Fruit fly (Drosophila melanogaster) whole organism, embryonic: Measurements from ENCODE around the gene Lgr1.
A peak's percentile ranks its signal among the peaks of the same experiment; 100 is the strongest.

Source experiments
- Adf1 ChIP-seq: fragments of 200-800 bp; sonication (Bioruptor generic); IDR thresholded peaks from 2 replicates; pipeline ENCODE4 v1.3.6; 2022; ENCODE audit warnings: missing biosample characterization, missing genetic modification characterization
- CG10431 ChIP-seq: fragments of 200-800 bp; sonication (Bioruptor generic); optimal IDR thresholded peaks from 3 replicates; lab custom pipeline; 2018; ENCODE audit warnings: missing biosample characterization, mild to moderate bottlenecking, missing genetic modification characterization
- CG10543 ChIP-seq: fragments of 200-800 bp; sonication (Bioruptor generic); optimal IDR thresholded peaks from 3 replicates; lab custom pipeline; 2017; ENCODE audit warnings: missing biosample characterization, mild to moderate bottlenecking, missing genetic modification characterization, moderate library complexity
- CG12769 ChIP-seq: fragments of 200-800 bp; sonication (Bioruptor generic); optimal IDR thresholded peaks from 2 replicates; lab custom pipeline; 2019; ENCODE audit warnings: missing biosample characterization, mild to moderate bottlenecking, missing genetic modification characterization, moderate library complexity
- CG13287 ChIP-seq: fragments of 200-800 bp; sonication (Bioruptor generic); IDR thresholded peaks from 2 replicates; pipeline ENCODE4 v1.3.6; 2022; ENCODE audit warnings: missing biosample characterization, missing genetic modification characterization; ENCODE audit not compliant: partially characterized antibody
- CG15479 ChIP-seq: fragments of 200-800 bp; sonication (Bioruptor generic); optimal IDR thresholded peaks from 3 replicates; lab custom pipeline; 2019; ENCODE audit warnings: missing biosample characterization, mild to moderate bottlenecking, missing genetic modification characterization, moderate library complexity
- CG17385 ChIP-seq: fragments of 200-800 bp; sonication (Bioruptor generic); optimal IDR thresholded peaks from 3 replicates; lab custom pipeline; 2018; ENCODE audit warnings: missing biosample characterization, mild to moderate bottlenecking, missing genetic modification characterization
- CG18599 ChIP-seq: fragments of 200-800 bp; sonication (Bioruptor generic); optimal IDR thresholded peaks from 3 replicates; lab custom pipeline; 2017; ENCODE audit warnings: missing biosample characterization, missing genetic modification characterization, mild to moderate bottlenecking, moderate library complexity, missing genetic modification reagents
- CG2116 ChIP-seq: fragments of 200-800 bp; sonication (Bioruptor generic); optimal IDR thresholded peaks from 3 replicates; lab custom pipeline; 2018; ENCODE audit warnings: missing biosample characterization, mild to moderate bottlenecking, missing genetic modification characterization
- CG2199 ChIP-seq: fragments of 200-800 bp; sonication (Bioruptor generic); IDR thresholded peaks from 3 replicates; pipeline ENCODE4 v1.3.6; 2022; ENCODE audit warnings: missing biosample characterization, missing genetic modification characterization
- CG32532 ChIP-seq: fragments of 200-800 bp; sonication (Bioruptor generic); IDR thresholded peaks from 2 replicates; pipeline ENCODE4 v1.3.6; 2022; ENCODE audit warnings: missing biosample characterization, missing genetic modification characterization
- CG3847 ChIP-seq: fragments of 200-800 bp; sonication (Bioruptor generic); IDR thresholded peaks from 2 replicates; pipeline ENCODE4 v1.3.6; 2022; ENCODE audit warnings: missing biosample characterization, missing genetic modification characterization
- CG5180 ChIP-seq: fragments of 200-800 bp; sonication (Bioruptor generic); optimal IDR thresholded peaks from 3 replicates; lab custom pipeline; 2017; ENCODE audit warnings: missing biosample characterization, missing genetic modification characterization, mild to moderate bottlenecking, moderate library complexity, missing genetic modification reagents
- CG6765 ChIP-seq: fragments of 200-800 bp; sonication (Bioruptor generic); optimal IDR thresholded peaks from 3 replicates; lab custom pipeline; 2017; ENCODE audit warnings: missing biosample characterization, mild to moderate bottlenecking, missing genetic modification characterization
- CG7271 ChIP-seq: fragments of 200-800 bp; sonication (Bioruptor generic); optimal IDR thresholded peaks from 2 replicates; lab custom pipeline; 2018; ENCODE audit warnings: missing biosample characterization, mild to moderate bottlenecking, missing genetic modification characterization, moderate library complexity
- CG7786 ChIP-seq: fragments of 200-800 bp; sonication (Bioruptor generic); optimal IDR thresholded peaks from 2 replicates; lab custom pipeline; 2016; ENCODE audit warnings: missing biosample characterization, missing genetic modification characterization
- CG8281 ChIP-seq: fragments of 200-800 bp; sonication (Bioruptor generic); optimal IDR thresholded peaks from 2 replicates; lab custom pipeline; 2018; ENCODE audit warnings: missing biosample characterization, mild to moderate bottlenecking, missing genetic modification characterization, moderate library complexity
- Deaf1 ChIP-seq: fragments of 200-800 bp; optimal IDR thresholded peaks from 3 replicates; lab custom pipeline; 2019; ENCODE audit warnings: missing biosample characterization, mild to moderate bottlenecking, missing genetic modification characterization, moderate library complexity
- Doc3 ChIP-seq: fragments of 200-800 bp; sonication (Bioruptor generic); IDR thresholded peaks from 3 replicates; pipeline ENCODE4 v1.3.6; 2022; ENCODE audit warnings: missing biosample characterization, missing genetic modification characterization; ENCODE audit not compliant: partially characterized antibody
- ERR ChIP-seq: fragments of 200-800 bp; sonication (Bioruptor generic); optimal IDR thresholded peaks from 2 replicates; lab custom pipeline; 2016; ENCODE audit warnings: missing biosample characterization, missing genetic modification characterization
- HmgD ChIP-seq: fragments of 200-800 bp; sonication (Bioruptor generic); optimal IDR thresholded peaks from 3 replicates; lab custom pipeline; 2016; ENCODE audit warnings: missing biosample characterization, missing genetic modification characterization
- Med ChIP-seq: fragments of 200-800 bp; sonication (Bioruptor generic); peaks from one replicate; lab custom pipeline; 2016; ENCODE audit warnings: missing biosample characterization, missing genetic modification characterization, mild to moderate bottlenecking, inconsistent platforms, moderate library complexity
- Pdp1 ChIP-seq, 2 experiments: fragments of 200-800 bp; sonication (Bioruptor generic); optimal IDR thresholded peaks; 3 replicates each; lab custom pipeline; 2016; ENCODE audit warnings: missing biosample characterization in 2 of 2, missing genetic modification characterization in 2 of 2, mild to moderate bottlenecking in 1 of 2, moderate library complexity in 1 of 2
- Poxn ChIP-seq: fragments of 200-800 bp; sonication (Bioruptor generic); IDR thresholded peaks from 2 replicates; pipeline ENCODE4 v1.3.6; 2022; ENCODE audit warnings: missing biosample characterization, missing genetic modification characterization
- Sin3A ChIP-seq: fragments of >200 bp; optimal IDR thresholded peaks from 2 replicates; lab custom pipeline; 2018
- Spps ChIP-seq: fragments of 200-800 bp; sonication (Bioruptor generic); optimal IDR thresholded peaks from 2 replicates; lab custom pipeline; 2018; ENCODE audit warnings: missing biosample characterization, mild to moderate bottlenecking, missing genetic modification characterization
- abd-A ChIP-seq: fragments of 200-800 bp; sonication (Bioruptor generic); optimal IDR thresholded peaks from 3 replicates; lab custom pipeline; 2019; ENCODE audit warnings: missing biosample characterization, mild to moderate bottlenecking, missing genetic modification characterization, moderate library complexity
- al ChIP-seq: fragments of 200-800 bp; sonication (Bioruptor generic); IDR thresholded peaks from 2 replicates; pipeline ENCODE4 v1.3.6; 2022; ENCODE audit warnings: missing biosample characterization, missing genetic modification characterization
- cg ChIP-seq: fragments of 200-800 bp; sonication (Bioruptor generic); optimal IDR thresholded peaks from 3 replicates; lab custom pipeline; 2019; ENCODE audit warnings: missing biosample characterization, mild to moderate bottlenecking, missing genetic modification characterization, moderate library complexity
- chif ChIP-seq, 2 experiments: fragments of 200-800 bp; sonication (Bioruptor generic); optimal IDR thresholded peaks; 3 replicates each; lab custom pipeline; 2016; ENCODE audit warnings: missing biosample characterization in 2 of 2, missing genetic modification characterization in 2 of 2
- chinmo ChIP-seq: fragments of 200-800 bp; sonication (Bioruptor generic); IDR thresholded peaks from 4 replicates; pipeline ENCODE4 v1.3.6; 2022; ENCODE audit warnings: missing biosample characterization, missing genetic modification characterization; ENCODE audit not compliant: partially characterized antibody
- cwo ChIP-seq: fragments of 200-800 bp; sonication (Bioruptor generic); optimal IDR thresholded peaks from 3 replicates; lab custom pipeline; 2017; ENCODE audit warnings: missing biosample characterization, missing genetic modification characterization, mild to moderate bottlenecking, moderate library complexity, missing genetic modification reagents
- dati ChIP-seq: fragments of 200-800 bp; sonication (Bioruptor generic); IDR thresholded peaks from 2 replicates; pipeline ENCODE4 v1.3.6; 2022; ENCODE audit warnings: missing biosample characterization, missing genetic modification characterization
- disco-r ChIP-seq: fragments of 200-800 bp; sonication (Bioruptor generic); optimal IDR thresholded peaks from 2 replicates; lab custom pipeline; 2016; ENCODE audit warnings: missing biosample characterization, missing genetic modification characterization
- dysf ChIP-seq: fragments of 200-800 bp; sonication (Bioruptor generic); IDR thresholded peaks from 3 replicates; pipeline ENCODE4 v1.3.6; 2022; ENCODE audit warnings: missing biosample characterization, missing genetic modification characterization
- jumu ChIP-seq: fragments of 200-800 bp; sonication (Bioruptor generic); optimal IDR thresholded peaks from 3 replicates; lab custom pipeline; 2016; ENCODE audit warnings: missing biosample characterization, missing genetic modification characterization
- kni ChIP-seq: fragments of 200-800 bp; sonication (Bioruptor generic); optimal IDR thresholded peaks from 3 replicates; lab custom pipeline; 2017; ENCODE audit warnings: mild to moderate bottlenecking, missing biosample characterization, missing genetic modification reagents, missing genetic modification characterization
- lab ChIP-seq: fragments of 200-800 bp; sonication (Bioruptor generic); optimal IDR thresholded peaks from 3 replicates; lab custom pipeline; 2017; ENCODE audit warnings: missing biosample characterization, missing genetic modification characterization, mild to moderate bottlenecking, moderate library complexity, missing genetic modification reagents
- peb ChIP-seq: fragments of 200-800 bp; sonication (Bioruptor generic); IDR thresholded peaks from 2 replicates; pipeline ENCODE4 v1.3.6; 2022; ENCODE audit warnings: missing biosample characterization, missing genetic modification characterization
- rib ChIP-seq: fragments of 200-800 bp; sonication (Bioruptor generic); IDR thresholded peaks from 2 replicates; pipeline ENCODE4 v1.3.6; 2022; ENCODE audit warnings: missing biosample characterization, missing genetic modification characterization
- sd ChIP-seq: fragments of 200-800 bp; sonication (Bioruptor generic); optimal IDR thresholded peaks from 3 replicates; lab custom pipeline; 2018; ENCODE audit warnings: missing biosample characterization, mild to moderate bottlenecking, missing genetic modification characterization, moderate library complexity
- sens ChIP-seq: fragments of 200-800 bp; sonication (Bioruptor generic); peaks from one replicate; lab custom pipeline; 2016; ENCODE audit warnings: missing biosample characterization, missing genetic modification characterization
- tap ChIP-seq: fragments of 200-800 bp; optimal IDR thresholded peaks from 3 replicates; lab custom pipeline; 2019; ENCODE audit warnings: missing biosample characterization, mild to moderate bottlenecking, missing genetic modification characterization, moderate library complexity
- trem ChIP-seq: fragments of 200-800 bp; optimal IDR thresholded peaks from 3 replicates; lab custom pipeline; 2019; ENCODE audit warnings: missing biosample characterization, mild to moderate bottlenecking, missing genetic modification characterization, moderate library complexity
- ttk ChIP-seq: fragments of 200-800 bp; sonication (Bioruptor generic); IDR thresholded peaks from 2 replicates; pipeline ENCODE4 v2.1.2; 2022; ENCODE audit warnings: missing biosample characterization, missing genetic modification characterization
- z ChIP-seq: fragments of 200-800 bp; sonication (Bioruptor generic); IDR thresholded peaks from 3 replicates; pipeline ENCODE4 v1.3.6; 2022; ENCODE audit warnings: missing biosample characterization, missing genetic modification characterization

Gene Lgr1

dm6 chr3R:17705899-17706831, 19.4 kb upstream of the Lgr1 start (continued):
- peak; percentile 48; the same call in 1 of the 3 replicates for TF ChIP-seq z (GFP tag; lab: Robert Waterston, UW)
- peak; percentile 45 for TF ChIP-seq ERR (GFP tag; lab: Kevin White, UChicago)
- TF ChIP-seq CG32532 (GFP tag; lab: Robert Waterston, UW): 0 out of 2 replicates have a peak, but pooled peaks have one; percentile 21
- peak; percentile 37 for TF ChIP-seq CG17385 (GFP tag; lab: Kevin White, UChicago)
- TF ChIP-seq Spps: no peak
- TF ChIP-seq CG10431: peak; percentile 50

dm6 chr3R:17706971-17707406, 18.6 kb upstream of the Lgr1 start:
- no peak for TF ChIP-seq trem (tag; lab: Kevin White, UChicago)
- TF ChIP-seq disco-r (GFP tag; lab: Kevin White, UChicago): peak; percentile 6
- peak; percentile 88 for TF ChIP-seq Med
- TF ChIP-seq Poxn (GFP tag; lab: Robert Waterston, UW): no peak
- no peak for TF ChIP-seq ttk (GFP tag; lab: Robert Waterston, UW)
- peak; percentile 49 for TF ChIP-seq sd (tag; lab: Kevin White, UChicago)
- TF ChIP-seq jumu (GFP tag; lab: Kevin White, UChicago): no peak
- TF ChIP-seq abd-A (tag; lab: Kevin White, UChicago): peak; percentile 28
- TF ChIP-seq al: no peak
- no peak for TF ChIP-seq CG15479 (GFP tag; lab: Kevin White, UChicago)
- TF ChIP-seq chinmo (GFP tag; lab: Robert Waterston, UW): 0 out of 4 replicates have a peak, but pooled peaks have one; percentile 42
- no peak for TF ChIP-seq CG7271
- TF ChIP-seq sens (GFP tag; lab: Kevin White, UChicago): peak; percentile 68
- peak; percentile 4 for TF ChIP-seq tap (tag; lab: Kevin White, UChicago)
- no peak for TF ChIP-seq dati (GFP tag; lab: Robert Waterston, UW)
- peak; percentile 21; the same call in 1 of the 2 replicates for TF ChIP-seq Adf1 (GFP tag; lab: Robert Waterston, UW)
- TF ChIP-seq CG13287: no peak; the same call in 1 of the 2 replicates
- peak; percentile 19 for TF ChIP-seq cg (GFP tag; lab: Kevin White, UChicago)
- TF ChIP-seq CG7786 (GFP tag; lab: Kevin White, UChicago): no peak
- TF ChIP-seq rib (GFP tag; lab: Robert Waterston, UW): peak; percentile 65; the same call in 1 of the 2 replicates
- peak; percentile 98 for TF ChIP-seq cwo (GFP tag; lab: Kevin White, UChicago)
- TF ChIP-seq lab (GFP tag; lab: Kevin White, UChicago): peak; percentile 54
- TF ChIP-seq kni (GFP tag; lab: Kevin White, UChicago): peak; percentile 48
- no peak for TF ChIP-seq CG8281
- no peak for TF ChIP-seq CG2116 (GFP tag; lab: Kevin White, UChicago)
- TF ChIP-seq CG12769: peak; percentile 90
- peak; percentile 65 for TF ChIP-seq CG10543 (GFP tag; lab: Kevin White, UChicago)
- no peak for TF ChIP-seq Doc3
- no peak for TF ChIP-seq HmgD (GFP tag; lab: Kevin White, UChicago)
- peak in 1 of 2 experiments; percentile 57 for TF ChIP-seq Pdp1 (GFP tag; optimal IDR thresholded peaks at IDR 0.05; lab: Kevin White, UChicago)
- peak; percentile 26 for TF ChIP-seq CG18599 (GFP tag; lab: Kevin White, UChicago)
- no peak for TF ChIP-seq CG6765 (GFP tag; lab: Kevin White, UChicago)
- no peak for TF ChIP-seq CG2199 (GFP tag; lab: Robert Waterston, UW)
- TF ChIP-seq Deaf1 (tag; lab: Kevin White, UChicago): peak; percentile 36
- TF ChIP-seq peb (GFP tag; lab: Robert Waterston, UW): no peak
- TF ChIP-seq CG3847 (GFP tag; lab: Robert Waterston, UW): 0 out of 2 replicates have a peak, but pooled peaks have one; percentile 5
- TF ChIP-seq CG5180 (GFP tag; lab: Kevin White, UChicago): peak; percentile 44
- TF ChIP-seq Sin3A (lab: Kevin White, UChicago): no peak
- no peak for TF ChIP-seq dysf
- TF ChIP-seq chif (GFP tag; optimal IDR thresholded peaks at IDR 0.05; lab: Kevin White, UChicago): no peak
